Worm (Caenorhabditis elegans): ENCODE results near the gene kmo-2.

The kmo-2 gene

ce11 chrV:12068437-12068836 lies at the start of gene kmo-2:
Gene kmo-2 (minus strand): TSS chrV:12068537.
- TF ChIP-seq cebp-2 (GFP tag; IDR thresholded peaks at IDR 0.05) (no peak), let-607 (tag; optimal IDR thresholded peaks at IDR 0.05) (no peak), C17E4.6 (GFP tag; IDR thresholded peaks at IDR 0.05) (no peak), ceh-100 (GFP tag; IDR thresholded peaks at IDR 0.05) (no peak), Y95B8A.8 (GFP tag; IDR thresholded peaks at IDR 0.05) (no peak), rcor-1 (GFP tag; IDR thresholded peaks at IDR 0.05) (no peak), mel-28 (tag; optimal IDR thresholded peaks at IDR 0.05; ENCODE audit: borderline replicate concordance) (no peak), ztf-28 (GFP tag; IDR thresholded peaks at IDR 0.05) (no peak), ztf-26 (tag; optimal IDR thresholded peaks at IDR 0.05) (no peak), snpc-1.1 (tag; optimal IDR thresholded peaks at IDR 0.05; ENCODE audit: insufficient read depth) (no peak), tbx-9 (tag; optimal IDR thresholded peaks at IDR 0.05; ENCODE audit: borderline replicate concordance) (no peak), him-1 (tag; optimal IDR thresholded peaks at IDR 0.05) (no peak), F23B12.7 (tag; optimal IDR thresholded peaks at IDR 0.05; ENCODE audit: insufficient read depth) (no peak), attf-6 (GFP tag; IDR thresholded peaks at IDR 0.05) (no peak), ceh-58 (GFP tag; IDR thresholded peaks at IDR 0.05) (no peak), F39B2.1 (GFP tag; IDR thresholded peaks at IDR 0.05) (no peak), die-1 (tag; optimal IDR thresholded peaks at IDR 0.05) (no peak), dpl-1 (GFP tag; optimal IDR thresholded peaks at IDR 0.05) (no peak), egl-18 (GFP tag; IDR thresholded peaks at IDR 0.05) (no peak)

DNA sequence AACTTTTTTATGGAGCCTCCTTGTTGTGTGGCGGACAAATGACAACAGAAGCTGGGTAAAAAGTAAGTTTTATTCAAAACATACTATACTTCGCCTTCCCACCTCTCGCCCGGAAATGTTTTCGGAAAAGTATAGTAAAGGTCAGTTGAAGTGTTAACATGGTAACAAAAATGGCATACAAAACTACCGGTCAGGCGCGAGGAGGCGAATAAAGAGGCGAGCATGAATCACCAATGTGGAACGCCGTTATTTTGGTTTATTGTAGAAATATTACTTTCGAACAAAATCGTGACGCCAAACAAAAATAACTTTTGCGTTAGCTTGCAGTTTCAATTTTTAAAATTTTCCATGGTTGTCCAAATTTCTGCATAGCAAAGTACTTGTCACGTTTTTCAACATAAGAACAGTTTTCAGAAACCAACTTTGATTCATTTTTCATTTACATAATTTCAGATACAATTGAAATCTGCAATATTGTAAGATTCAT lies 49.3 kb upstream of the kmo-2 start, which contains the start of gene C13C4.8:
Gene C13C4.8, plus strand, starts transcription at position 437 of the 487 bp plus-strand sequence.
- TF ChIP-seq madf-8 (GFP tag; conservative IDR thresholded peaks at IDR 0.05): no peak
- no peak for TF ChIP-seq C17E4.6 (GFP tag; IDR thresholded peaks at IDR 0.05)
- TF ChIP-seq B0019.2 (GFP tag; conservative IDR thresholded peaks at IDR 0.05): no peak
- TF ChIP-seq attf-6 (GFP tag; IDR thresholded peaks at IDR 0.05): no peak
- no peak for TF ChIP-seq aptf-3 (GFP tag; IDR thresholded peaks at IDR 0.05)
- no peak for TF ChIP-seq ztf-6 (GFP tag; IDR thresholded peaks at IDR 0.05)
- TF ChIP-seq ceh-91 (GFP tag; IDR thresholded peaks at IDR 0.05): no peak
- TF ChIP-seq ztf-28 (GFP tag; IDR thresholded peaks at IDR 0.05): no peak
- TF ChIP-seq die-1 (tag; optimal IDR thresholded peaks at IDR 0.05): no peak

DNA sequence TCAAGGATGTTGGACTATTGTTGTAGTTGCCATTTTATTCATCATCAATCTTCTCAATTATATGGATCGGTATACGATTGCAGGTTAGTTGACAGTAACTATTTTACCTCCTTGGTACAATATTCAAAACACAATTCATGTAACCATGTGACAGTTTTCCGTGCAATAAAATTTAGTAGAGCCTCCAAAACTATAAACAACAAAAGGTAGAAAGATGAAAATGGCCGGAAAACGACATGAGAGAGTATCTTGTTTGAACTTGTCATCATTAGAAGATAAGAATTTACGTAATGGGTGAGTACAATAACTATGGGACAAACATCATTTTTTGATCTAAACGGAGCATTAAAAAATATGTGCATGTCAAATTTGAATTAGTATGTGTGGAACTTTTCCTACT lies 46.8 kb upstream of the kmo-2 start:
- TF ChIP-seq ztf-26 (tag; optimal IDR thresholded peaks at IDR 0.05) (no peak), nhr-80 (tag; optimal IDR thresholded peaks at IDR 0.05) (peak; percentile 27)

- TF ChIP-seq nfyb-1 (GFP tag; IDR thresholded peaks at IDR 0.05) (no peak), Y79H2A.3 (GFP tag; conservative IDR thresholded peaks at IDR 0.05) (no peak), F52B5.7 (tag; optimal IDR thresholded peaks at IDR 0.05) (no peak), nhr-27 (tag; optimal IDR thresholded peaks at IDR 0.05) (no peak), bed-1 (GFP tag; IDR thresholded peaks at IDR 0.05) (no peak), gei-17 (GFP tag; optimal IDR thresholded peaks at IDR 0.05) (no peak), let-526 (GFP tag; IDR thresholded peaks at IDR 0.05) (no peak), bed-2 (GFP tag; IDR thresholded peaks at IDR 0.05) (no peak), snpc-1.1 (tag; optimal IDR thresholded peaks at IDR 0.05; ENCODE audit: insufficient read depth) (no peak), zfh-2 (GFP tag; conservative IDR thresholded peaks at IDR 0.05) (no peak)
Measured at ce11 chrV:12114693-12115092, 46.4 kb upstream of the kmo-2 start, which contains the start of gene spin-1. Gene spin-1 (plus strand): TSS chrV:12114993.
